Worm (Caenorhabditis elegans): ENCODE data around the gene gcc-2.

The gcc-2 gene

DNA sequence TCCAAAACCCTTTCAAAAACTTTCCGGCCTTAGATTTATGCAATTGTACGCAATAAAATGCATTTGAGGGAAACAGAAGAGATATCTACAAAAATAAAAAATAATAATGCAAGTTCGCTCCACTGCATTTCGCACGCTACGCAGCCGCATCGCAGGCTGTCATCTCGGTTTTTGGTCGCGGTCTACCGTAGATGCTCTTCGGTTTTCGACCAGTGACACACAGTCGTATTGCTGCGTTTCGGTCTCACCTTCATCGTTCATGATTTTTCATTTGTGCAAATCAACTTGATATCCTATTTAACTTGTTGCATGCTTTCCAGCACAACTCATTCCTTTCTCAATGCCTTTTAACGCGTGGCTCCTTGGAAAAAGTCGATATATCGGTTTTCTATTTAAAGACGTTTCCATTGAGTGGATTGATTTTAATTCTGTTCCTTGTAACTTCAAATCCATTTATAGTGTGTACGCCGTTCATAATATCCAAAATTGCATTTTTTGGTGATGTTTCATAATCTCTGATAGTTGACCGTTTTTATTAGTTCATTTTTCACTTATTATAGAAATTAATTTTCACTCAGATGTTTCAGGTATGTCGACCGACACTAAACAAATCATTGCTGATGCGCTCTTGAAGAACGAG lies 18.8 kb upstream of the gcc-2 start, which contains the start of gene vha-1:
vha-1 (plus strand) TSS at position 590 of the 640 bp plus-strand sequence.
- peak; percentile 34 for TF ChIP-seq M03D4.4 (tag; optimal IDR thresholded peaks at IDR 0.05)
- peak; percentile 91 for TF ChIP-seq lsy-2 (tag; optimal IDR thresholded peaks at IDR 0.05)
- TF ChIP-seq unc-120 (tag; optimal IDR thresholded peaks at IDR 0.05; ENCODE audit: poor library complexity, severe bottlenecking), result peak; percentile 82
- no peak for TF ChIP-seq ceh-83 (GFP tag; optimal IDR thresholded peaks at IDR 0.05)
- no peak for TF ChIP-seq elt-3 (tag; optimal IDR thresholded peaks at IDR 0.05)
- TF ChIP-seq drap-1 (GFP tag; optimal IDR thresholded peaks at IDR 0.05), result peak; percentile 17
- peak; percentile 85 for TF ChIP-seq lin-13 (tag; optimal IDR thresholded peaks at IDR 0.05)
- peak; percentile 60 for TF ChIP-seq unc-62 (GFP tag; optimal IDR thresholded peaks at IDR 0.05)
- TF ChIP-seq ces-1 (GFP tag; optimal IDR thresholded peaks at IDR 0.05), result peak; percentile 45
- TF ChIP-seq nhr-2 (tag; optimal IDR thresholded peaks at IDR 0.05), result no peak
- TF ChIP-seq nhr-237 (tag; optimal IDR thresholded peaks at IDR 0.05), result peak; percentile 81
- TF ChIP-seq hlh-1 (tag; optimal IDR thresholded peaks at IDR 0.05), result peak; percentile 32
- TF ChIP-seq mep-1 (tag; optimal IDR thresholded peaks at IDR 0.05), result peak; percentile 94
- TF ChIP-seq pha-4 (tag; optimal IDR thresholded peaks at IDR 0.05), result peak; percentile 89
- TF ChIP-seq bed-3 (GFP tag; optimal IDR thresholded peaks at IDR 0.05), result no peak
- TF ChIP-seq ceh-39 (tag; optimal IDR thresholded peaks at IDR 0.05), result peak; percentile 86

DNA sequence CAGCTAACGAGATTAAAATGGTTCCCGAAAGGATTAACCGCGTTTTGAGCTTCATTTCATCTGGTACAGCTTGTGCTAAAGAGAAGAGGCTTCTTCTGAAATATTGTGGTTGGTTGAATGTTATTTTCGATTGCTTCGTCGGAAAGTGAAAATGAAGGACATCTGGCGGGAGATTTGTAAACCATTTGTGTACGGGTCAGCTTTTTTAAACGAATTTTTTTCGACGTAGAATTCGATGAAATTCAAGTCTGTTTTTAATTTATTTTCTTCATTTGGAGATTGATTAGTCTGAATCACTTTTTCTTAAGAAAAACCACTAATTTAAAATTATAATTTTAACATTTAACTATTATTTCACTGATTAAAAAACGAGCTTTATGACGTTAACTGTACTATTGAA lies 18.3 kb upstream of the gcc-2 start, which contains the start of gene sqv-3:
sqv-3 (minus strand) TSS at position 101 of the 400 bp plus-strand sequence.
- TF ChIP-seq pha-4 (tag; optimal IDR thresholded peaks at IDR 0.05), result no peak
- no peak for TF ChIP-seq lin-13 (tag; optimal IDR thresholded peaks at IDR 0.05)
- no peak for TF ChIP-seq elt-1 (tag; optimal IDR thresholded peaks at IDR 0.05; ENCODE audit: borderline replicate concordance, insufficient read depth)
- no peak for TF ChIP-seq ztf-11 (tag; optimal IDR thresholded peaks at IDR 0.05)
- TF ChIP-seq snpc-4 (tag; optimal IDR thresholded peaks at IDR 0.05), result no peak
- TF ChIP-seq mab-5 (tag; optimal IDR thresholded peaks at IDR 0.05), result no peak
- no peak for TF ChIP-seq nhr-76 (tag; optimal IDR thresholded peaks at IDR 0.05)
- TF ChIP-seq M03D4.4 (tag; optimal IDR thresholded peaks at IDR 0.05), result no peak
- no peak for TF ChIP-seq nhr-28 (tag; optimal IDR thresholded peaks at IDR 0.05)

DNA sequence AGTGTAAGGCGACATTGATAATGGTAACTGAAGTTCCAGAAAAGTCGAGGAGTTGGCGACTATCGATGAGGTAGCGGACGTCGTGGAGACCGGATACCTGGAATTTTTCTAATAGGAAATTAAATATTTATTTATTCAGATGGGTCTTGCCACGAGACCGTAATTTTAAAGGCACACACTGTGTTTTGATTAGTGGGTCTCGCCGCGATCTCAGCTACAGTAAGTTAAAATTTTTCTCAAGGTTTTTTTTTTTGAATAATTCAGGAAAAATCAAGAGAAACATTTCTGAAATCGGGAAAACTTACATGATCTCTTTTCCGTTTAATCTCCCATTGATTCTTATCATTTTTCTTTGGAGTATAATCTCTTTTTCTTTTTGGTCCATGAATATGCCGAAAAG lies 17.1 kb upstream of the gcc-2 start:
- TF ChIP-seq ztf-11 (tag; optimal IDR thresholded peaks at IDR 0.05), result no peak

DNA sequence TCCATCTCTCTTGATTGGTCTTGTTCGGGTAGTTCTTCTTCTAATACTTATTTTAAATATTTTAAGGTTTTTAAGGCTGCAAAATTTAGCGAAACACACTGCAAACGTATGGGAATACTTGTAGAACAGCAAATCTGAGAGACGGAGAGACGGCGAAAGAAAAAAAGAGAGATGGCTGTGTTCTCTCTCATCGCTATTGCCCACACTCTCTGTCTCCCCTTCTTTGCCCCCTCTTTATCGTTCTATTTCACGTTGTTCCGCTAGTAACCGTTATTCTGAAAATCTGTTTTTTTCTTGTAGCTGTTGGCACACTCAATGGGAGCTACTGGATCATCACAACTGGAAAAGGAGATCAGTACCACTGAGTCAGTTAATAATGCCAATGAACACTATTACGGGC lies 14.4 kb upstream of the gcc-2 start, which contains the start of gene usp-46:
usp-46 (plus strand) TSS at position 301 of the 400 bp plus-strand sequence.
- TF ChIP-seq drap-1 (GFP tag; optimal IDR thresholded peaks at IDR 0.05), result no peak
- TF ChIP-seq ceh-43 (GFP tag; optimal IDR thresholded peaks at IDR 0.05), result no peak
- peak; percentile 20 for TF ChIP-seq unc-120 (tag; optimal IDR thresholded peaks at IDR 0.05; ENCODE audit: poor library complexity, severe bottlenecking)
- TF ChIP-seq ceh-39 (tag; optimal IDR thresholded peaks at IDR 0.05), result peak; percentile 16

DNA sequence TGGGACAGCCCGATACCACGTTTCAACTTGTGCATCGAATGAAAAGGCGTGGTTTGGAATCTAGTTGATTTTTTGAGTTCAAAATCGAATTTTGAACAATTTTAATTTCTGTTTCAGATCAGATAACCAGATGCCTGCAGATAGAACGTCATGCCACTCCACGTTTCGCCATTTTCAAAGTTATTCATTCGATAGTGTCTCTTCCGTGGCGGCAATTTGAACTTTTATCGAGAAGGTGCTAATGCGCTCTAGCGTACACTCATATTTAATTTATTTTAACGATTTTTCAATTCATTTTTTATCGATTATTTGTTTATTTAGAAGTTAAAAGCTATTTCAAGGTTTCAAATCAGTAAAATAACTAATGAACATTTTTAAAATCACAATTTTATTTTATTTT lies 14.0 kb upstream of the gcc-2 start:
- TF ChIP-seq nhr-12 (tag; optimal IDR thresholded peaks at IDR 0.05), result no peak
- TF ChIP-seq mab-5 (tag; optimal IDR thresholded peaks at IDR 0.05), result no peak
- TF ChIP-seq ces-1 (GFP tag; optimal IDR thresholded peaks at IDR 0.05), result no peak
- TF ChIP-seq M03D4.4 (tag; optimal IDR thresholded peaks at IDR 0.05), result no peak
- TF ChIP-seq mls-2 (tag; optimal IDR thresholded peaks at IDR 0.05), result no peak
- TF ChIP-seq mep-1 (tag; optimal IDR thresholded peaks at IDR 0.05), result no peak
- TF ChIP-seq bed-3 (GFP tag; optimal IDR thresholded peaks at IDR 0.05), result no peak
- no peak for TF ChIP-seq zip-8 (tag; optimal IDR thresholded peaks at IDR 0.05)
- no peak for TF ChIP-seq flh-1 (GFP tag; optimal IDR thresholded peaks at IDR 0.05)
- TF ChIP-seq tbx-8 (GFP tag; optimal IDR thresholded peaks at IDR 0.05), result no peak
- TF ChIP-seq blmp-1 (tag; optimal IDR thresholded peaks at IDR 0.05), result no peak
- no peak for TF ChIP-seq pha-4 (tag; optimal IDR thresholded peaks at IDR 0.05)
- no peak for TF ChIP-seq cnd-1 (tag; optimal IDR thresholded peaks at IDR 0.05)
- no peak for TF ChIP-seq ceh-43 (GFP tag; optimal IDR thresholded peaks at IDR 0.05)
- no peak for TF ChIP-seq sem-2 (GFP tag; optimal IDR thresholded peaks at IDR 0.05)
- TF ChIP-seq hlh-1 (tag; optimal IDR thresholded peaks at IDR 0.05), result no peak
- TF ChIP-seq sptf-1 (tag; optimal IDR thresholded peaks at IDR 0.05), result no peak
- TF ChIP-seq nhr-28 (tag; optimal IDR thresholded peaks at IDR 0.05), result no peak
